Worm (Caenorhabditis elegans): ENCODE measurements around the gene smap-1.

The smap-1 gene

DNA sequence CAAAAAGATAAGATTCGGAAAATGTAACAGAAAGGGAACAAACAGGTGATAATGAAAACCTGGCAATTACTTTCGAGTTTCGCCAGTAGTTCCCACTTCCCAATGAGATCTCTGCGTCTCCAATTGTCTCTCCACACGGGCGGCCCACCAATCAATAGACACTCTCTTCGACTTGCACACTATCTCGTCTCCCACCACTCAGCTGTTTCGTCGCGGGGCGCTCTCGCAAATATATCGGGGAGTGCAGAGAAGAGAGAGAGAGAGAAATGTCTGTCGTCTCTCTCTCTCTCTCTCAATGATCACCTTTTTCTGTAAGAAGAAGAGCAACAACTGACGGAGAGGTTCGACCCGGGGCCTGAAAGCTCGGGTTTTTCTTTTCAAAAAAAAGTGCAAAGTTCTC is 19.4 kb downstream of the smap-1 start (continued):
- TF ChIP-seq mxl-3 (GFP tag; optimal IDR thresholded peaks at IDR 0.05) (peak; percentile 87), dmd-9 (GFP tag; IDR thresholded peaks at IDR 0.05) (no peak), ceh-44 (GFP tag; IDR thresholded peaks at IDR 0.05) (no peak), nhr-6 (tag; optimal IDR thresholded peaks at IDR 0.05) (peak; percentile 17), aha-1 (tag) (no peak), F49E8.2 (tag; optimal IDR thresholded peaks at IDR 0.05; ENCODE audit: borderline replicate concordance) (no peak), aly-2 (tag; optimal IDR thresholded peaks at IDR 0.05) (no peak), snpc-4 (tag; optimal IDR thresholded peaks at IDR 0.05) (no peak), ceh-32 (tag; optimal IDR thresholded peaks at IDR 0.05; ENCODE audit: poor library complexity) (no peak), pqm-1 (tag; optimal IDR thresholded peaks at IDR 0.05) (peak; percentile 19), php-3 (GFP tag; IDR thresholded peaks at IDR 0.05) (peak; percentile 84), zfp-3 (GFP tag; conservative IDR thresholded peaks at IDR 0.05) (peak; percentile 68; the same call in 1 of the 2 replicates), skn-1 (tag; optimal IDR thresholded peaks at IDR 0.05) (no peak), lin-13 (GFP tag; optimal IDR thresholded peaks at IDR 0.05) (peak; percentile 64), R02D3.7 (tag; optimal IDR thresholded peaks at IDR 0.05) (no peak), nhr-102 (tag; optimal IDR thresholded peaks at IDR 0.05) (peak; percentile 69), ztf-11 (tag; optimal IDR thresholded peaks at IDR 0.05) (no peak), ama-1 (optimal IDR thresholded peaks at IDR 0.05) (peak; percentile 29), lin-1 (GFP tag; IDR thresholded peaks at IDR 0.05) (peak; percentile 93), duxl-1 (tag; optimal IDR thresholded peaks at IDR 0.05; ENCODE audit: poor library complexity) (no peak), lim-7 (GFP tag; IDR thresholded peaks at IDR 0.05) (no peak), attf-4 (tag; optimal IDR thresholded peaks at IDR 0.05) (no peak), zfp-2 (tag; optimal IDR thresholded peaks at IDR 0.05) (no peak), saeg-2 (GFP tag; IDR thresholded peaks at IDR 0.05) (peak; percentile 61), zip-2 (tag; optimal IDR thresholded peaks at IDR 0.05) (no peak)

- TF ChIP-seq Y105C5A.15 (GFP tag; IDR thresholded peaks at IDR 0.05) (no peak), nhr-76 (tag; optimal IDR thresholded peaks at IDR 0.05) (no peak), T20F7.1 (GFP tag; optimal IDR thresholded peaks at IDR 0.05) (peak; percentile 29), spr-3 (GFP tag; optimal IDR thresholded peaks at IDR 0.05) (no peak), Y5F2A.4 (GFP tag; optimal IDR thresholded peaks at IDR 0.05) (no peak), nhr-111 (GFP tag; optimal IDR thresholded peaks at IDR 0.05) (no peak), jun-1 (tag; optimal IDR thresholded peaks at IDR 0.05) (no peak), nhr-48 (tag; optimal IDR thresholded peaks at IDR 0.05) (peak; percentile 12), madf-9 (GFP tag; conservative IDR thresholded peaks at IDR 0.05) (no peak), nhr-10 (tag; optimal IDR thresholded peaks at IDR 0.05) (peak; percentile 31), lin-38 (GFP tag; IDR thresholded peaks at IDR 0.05) (0 out of 2 replicates have a peak, but pooled peaks have one; percentile 16), daf-16 (GFP tag; optimal IDR thresholded peaks at IDR 0.05) (no peak), daf-16 (tag; optimal IDR thresholded peaks at IDR 0.05) (peak; percentile 22), zfp-3 (GFP tag; conservative IDR thresholded peaks at IDR 0.05) (no peak), nhr-6 (tag; optimal IDR thresholded peaks at IDR 0.05) (no peak), pqm-1 (tag; optimal IDR thresholded peaks at IDR 0.05) (peak; percentile 43), snpc-1.2 (GFP tag; IDR thresholded peaks at IDR 0.05) (no peak), fkh-10 (GFP tag; optimal IDR thresholded peaks at IDR 0.05) (no peak), ztf-11 (tag; optimal IDR thresholded peaks at IDR 0.05) (no peak), ZK546.5 (tag; optimal IDR thresholded peaks at IDR 0.05) (no peak), nhr-11 (tag; optimal IDR thresholded peaks at IDR 0.05) (no peak), arid-1 (GFP tag; conservative IDR thresholded peaks at IDR 0.05) (0 out of 2 replicates have a peak, but pooled peaks have one; percentile 27), daf-12 (tag; optimal IDR thresholded peaks at IDR 0.05) (no peak), nhr-28 (tag; optimal IDR thresholded peaks at IDR 0.05) (peak; percentile 79), ceh-82 (tag; optimal IDR thresholded peaks at IDR 0.05) (no peak), tra-1 (GFP tag; IDR thresholded peaks at IDR 0.05) (0 out of 2 replicates have a peak, but pooled peaks have one; percentile 33), daf-19 (GFP tag; conservative IDR thresholded peaks at IDR 0.05) (no peak), D1046.2 (GFP tag; IDR thresholded peaks at IDR 0.05) (no peak), nhr-25 (tag; optimal IDR thresholded peaks at IDR 0.05; ENCODE audit: borderline replicate concordance, insufficient read depth) (no peak), lim-7 (GFP tag; IDR thresholded peaks at IDR 0.05) (no peak), ceh-20 (GFP tag; IDR thresholded peaks at IDR 0.05) (no peak), cey-2 (tag; optimal IDR thresholded peaks at IDR 0.05; ENCODE audit: borderline replicate concordance, insufficient read depth) (no peak), lin-13 (GFP tag; optimal IDR thresholded peaks at IDR 0.05) (no peak)
These were observed 20.5 kb downstream of the smap-1 start for ce11 chrIII:10719057-10719456.

Data from whole organism, L4 larva.